Worm (Caenorhabditis elegans) whole organism, dauer: Measurements from ENCODE around the gene cest-12.

ENCODE experiments used
- unc-62 ChIP-seq: sonication (generic microtip); optimal IDR thresholded peaks from 2 replicates; lab custom pipeline; 2017; ENCODE audit warnings: missing biosample characterization, missing genetic modification reagents, missing genetic modification characterization

cest-12 gene

DNA sequence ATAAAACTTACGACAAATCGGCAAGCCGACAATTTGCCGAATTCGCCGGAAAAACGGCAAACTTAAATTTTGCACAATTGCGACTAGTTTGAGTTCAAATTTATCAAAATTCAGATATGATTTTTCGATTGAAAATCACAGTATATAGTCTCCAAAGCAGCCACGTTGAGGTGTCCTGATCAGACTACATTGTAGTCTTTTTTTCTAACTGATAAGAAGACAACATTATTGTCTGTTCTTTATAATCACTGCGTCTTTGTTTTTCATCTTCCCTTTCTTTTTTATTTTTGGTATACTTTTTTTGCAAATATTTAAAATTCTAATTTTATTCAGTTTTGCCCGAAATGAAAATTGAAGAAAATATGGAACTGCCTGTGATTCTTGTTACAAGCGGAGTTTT is at the start of gene cest-12, which contains the start of gene lonp-2:
TSS of gene cest-12 (minus strand) at position 101 of the 400 bp plus-strand sequence.
TSS of gene lonp-2 (plus strand) at position 334 of the 400 bp plus-strand sequence.
- no peak for TF ChIP-seq unc-62 (GFP tag; lab: Kevin White, UChicago)

DNA sequence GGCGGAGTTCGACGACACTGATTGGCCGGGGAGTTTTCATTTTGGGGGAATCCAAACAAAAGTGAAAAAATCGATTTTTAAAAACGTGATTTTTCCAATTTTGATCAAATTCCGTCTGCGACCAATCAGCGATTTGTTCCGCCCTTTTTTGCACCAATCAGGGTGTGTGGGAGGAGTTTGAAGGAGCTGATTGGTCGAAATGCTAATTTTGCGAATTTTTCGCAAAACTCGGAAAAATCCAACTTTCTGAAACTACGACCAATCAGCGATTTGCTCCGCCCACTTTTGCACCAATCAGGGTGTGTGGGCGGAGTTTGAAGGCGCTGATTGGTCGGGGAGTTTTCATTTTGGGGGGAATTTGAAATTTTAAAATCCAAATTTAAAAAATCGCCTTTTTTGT is 49.2 kb upstream of the cest-12 start:
- TF ChIP-seq unc-62 (GFP tag; lab: Kevin White, UChicago): no peak

DNA sequence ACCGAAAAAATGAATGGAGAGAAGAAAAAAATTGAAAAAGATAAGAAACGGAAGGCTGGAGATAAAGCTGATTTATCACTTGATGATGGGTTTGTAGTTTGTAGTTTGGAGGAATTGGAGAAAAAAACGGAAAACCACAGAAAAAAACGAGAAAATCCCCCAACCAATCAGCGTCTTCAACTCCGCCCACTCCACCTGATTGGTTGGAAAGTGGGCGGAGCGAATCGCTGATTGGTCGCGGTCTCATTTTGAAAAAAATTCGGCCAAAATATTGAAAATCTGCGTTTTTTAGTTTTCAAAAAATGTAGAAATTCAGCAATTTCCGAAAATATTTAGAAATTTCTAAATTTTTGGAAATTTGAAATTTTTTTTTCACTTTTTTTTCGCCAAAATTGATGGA is 48.4 kb upstream of the cest-12 start:
- no peak for TF ChIP-seq unc-62 (GFP tag; lab: Kevin White, UChicago)

DNA sequence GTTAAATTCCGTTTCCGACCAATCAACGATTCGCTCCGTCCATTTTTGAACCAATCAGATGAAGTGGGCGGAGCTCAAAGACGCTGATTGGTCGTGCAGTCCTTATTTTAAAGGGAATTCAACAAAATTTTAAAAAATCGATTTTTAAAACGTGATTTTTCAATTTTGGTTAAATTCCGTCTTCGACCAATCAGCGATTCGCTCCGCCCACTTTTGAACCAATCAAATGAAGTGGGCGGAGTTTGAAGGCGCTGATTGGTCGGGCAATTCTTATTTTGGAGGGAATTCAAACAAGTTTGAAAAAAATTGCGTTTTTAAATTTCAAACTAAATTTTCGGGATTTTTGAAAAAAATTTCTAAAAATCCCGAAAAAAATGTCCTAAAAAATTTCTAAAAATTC is 46.2 kb upstream of the cest-12 start:
- TF ChIP-seq unc-62 (GFP tag; lab: Kevin White, UChicago): no peak

DNA sequence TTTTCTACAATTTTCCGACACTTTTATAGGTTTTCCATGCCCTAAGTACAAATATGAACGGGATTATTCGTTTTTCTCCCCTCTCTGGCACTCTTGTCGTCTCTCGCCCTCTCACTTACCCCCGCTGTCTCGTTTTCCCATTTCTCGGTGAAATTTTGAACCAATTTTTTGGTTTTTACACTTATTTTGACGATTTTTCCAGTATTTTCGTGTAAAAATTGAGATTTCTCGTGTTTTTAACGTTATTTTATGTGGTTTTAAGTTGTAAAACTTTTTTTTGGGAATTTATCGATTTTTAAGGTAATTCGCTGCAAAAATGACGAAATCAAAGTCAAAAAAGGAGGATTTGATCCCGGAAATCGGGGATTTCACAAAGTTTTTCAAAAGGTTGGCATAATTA is 45.3 kb upstream of the cest-12 start, which contains the start of gene Y75B8A.7:
TSS of gene Y75B8A.7 (plus strand) at position 301 of the 400 bp plus-strand sequence.
- no peak for TF ChIP-seq unc-62 (GFP tag; lab: Kevin White, UChicago)

DNA sequence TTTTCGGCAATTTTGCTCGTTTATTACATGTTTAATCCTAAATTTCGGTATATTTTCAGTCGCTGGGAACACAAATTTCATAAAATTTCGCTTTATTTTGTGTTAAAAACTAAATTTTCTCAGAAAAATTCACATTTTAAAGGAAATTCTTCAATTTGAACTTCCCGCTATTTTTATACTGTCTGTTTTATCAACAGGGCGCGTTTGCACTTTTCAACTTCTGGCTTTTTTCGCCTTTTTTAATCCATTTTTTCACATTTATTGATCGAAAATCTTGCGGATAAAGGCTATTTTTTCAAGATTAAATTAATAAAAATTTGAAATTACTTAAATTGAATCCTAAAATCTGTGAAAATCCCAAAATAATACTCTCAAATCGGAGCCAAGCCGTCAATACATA is 44.8 kb upstream of the cest-12 start:
- TF ChIP-seq unc-62 (GFP tag; lab: Kevin White, UChicago): no peak

DNA sequence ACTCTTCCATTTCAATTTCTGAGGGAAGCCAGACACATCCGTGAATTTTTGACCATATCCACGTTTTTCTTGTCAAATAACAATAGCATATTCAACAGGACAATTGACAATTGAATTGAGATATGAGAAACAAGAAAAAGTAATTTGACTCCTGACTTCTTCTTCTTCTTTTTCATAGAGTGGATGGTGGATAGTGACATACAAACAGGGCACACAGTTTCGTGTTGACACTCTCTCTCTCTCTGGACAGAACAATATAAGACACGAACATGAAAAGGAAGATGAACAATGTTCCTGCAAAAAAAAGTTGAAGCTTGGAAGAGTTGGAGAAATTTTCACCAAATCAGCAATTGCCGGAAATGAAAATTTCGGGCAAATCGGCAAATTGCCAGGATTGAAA is 43.8 kb upstream of the cest-12 start:
- no peak for TF ChIP-seq unc-62 (GFP tag; lab: Kevin White, UChicago)

DNA sequence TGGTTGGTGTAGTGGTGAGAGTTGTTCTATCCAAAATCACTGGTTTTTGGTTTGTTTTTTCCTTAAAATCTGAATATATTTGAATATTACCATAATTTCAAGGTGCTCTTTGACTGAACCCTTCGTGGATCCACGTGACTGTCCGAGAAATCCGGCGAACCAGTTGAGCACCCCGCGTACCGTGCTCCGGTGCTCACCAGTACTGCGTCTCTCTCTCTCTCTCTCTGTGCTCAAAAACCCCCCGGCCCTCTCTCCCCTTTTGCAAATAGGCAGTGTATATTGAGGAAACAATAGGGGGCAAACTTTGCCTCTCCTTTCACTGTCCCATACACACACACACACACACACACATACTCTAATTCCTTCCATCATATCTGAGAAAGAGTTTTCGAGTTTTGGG is 42.6 kb upstream of the cest-12 start:
- no peak for TF ChIP-seq unc-62 (GFP tag; lab: Kevin White, UChicago)

DNA sequence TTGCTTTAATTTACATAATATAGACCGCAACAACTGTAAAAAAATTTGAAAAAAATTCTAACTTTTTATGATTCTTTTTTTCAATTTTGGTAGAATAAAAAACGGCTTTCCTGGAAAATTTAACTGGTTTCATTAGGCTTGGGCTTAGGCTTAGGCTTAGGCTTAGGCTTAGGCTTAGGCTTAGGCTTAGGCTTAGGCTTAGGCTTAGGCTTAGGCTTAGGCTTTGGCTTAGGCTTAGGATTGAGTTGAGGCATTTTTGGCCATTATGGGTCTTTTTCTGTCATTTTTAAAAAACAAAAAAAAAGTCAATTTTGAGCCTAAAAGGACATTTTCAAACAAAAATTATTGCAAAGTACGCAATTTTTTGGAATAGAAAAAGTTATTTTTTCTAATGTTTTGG is 36.5 kb upstream of the cest-12 start:
- no peak for TF ChIP-seq unc-62 (GFP tag; lab: Kevin White, UChicago)

DNA sequence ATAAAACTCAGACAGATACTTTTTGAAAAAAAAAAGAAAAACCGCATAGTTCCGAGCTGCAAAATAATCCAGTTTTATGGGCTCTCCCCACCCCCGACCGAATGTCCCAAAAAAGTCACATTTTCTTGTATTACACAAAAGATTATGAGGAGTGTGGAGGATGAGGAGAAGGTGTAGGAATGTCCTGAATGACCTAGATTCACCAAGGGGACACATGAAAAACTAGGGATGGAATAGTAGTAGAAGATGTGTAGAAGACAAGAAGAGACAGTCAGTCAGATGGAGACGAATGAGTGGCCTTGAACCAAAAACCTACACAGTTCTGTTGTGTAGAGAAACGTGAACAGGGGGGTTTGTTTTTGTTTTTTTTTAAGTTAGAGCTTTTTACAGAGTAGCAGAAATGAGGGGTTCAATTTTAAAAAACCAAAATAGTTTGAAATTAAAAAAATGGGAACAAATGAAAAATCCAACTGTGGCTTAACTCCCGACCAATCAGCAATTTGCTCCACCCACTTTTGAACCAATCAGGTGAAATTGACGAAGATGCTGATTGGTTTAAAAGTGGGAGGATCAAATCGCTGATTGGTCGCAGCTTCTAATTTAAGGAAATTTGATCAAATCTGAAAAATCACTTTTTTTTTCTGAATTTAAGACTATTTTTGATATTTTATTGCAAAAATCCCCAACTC is 35.2 kb upstream of the cest-12 start:
- TF ChIP-seq unc-62 (GFP tag; lab: Kevin White, UChicago): no peak

DNA sequence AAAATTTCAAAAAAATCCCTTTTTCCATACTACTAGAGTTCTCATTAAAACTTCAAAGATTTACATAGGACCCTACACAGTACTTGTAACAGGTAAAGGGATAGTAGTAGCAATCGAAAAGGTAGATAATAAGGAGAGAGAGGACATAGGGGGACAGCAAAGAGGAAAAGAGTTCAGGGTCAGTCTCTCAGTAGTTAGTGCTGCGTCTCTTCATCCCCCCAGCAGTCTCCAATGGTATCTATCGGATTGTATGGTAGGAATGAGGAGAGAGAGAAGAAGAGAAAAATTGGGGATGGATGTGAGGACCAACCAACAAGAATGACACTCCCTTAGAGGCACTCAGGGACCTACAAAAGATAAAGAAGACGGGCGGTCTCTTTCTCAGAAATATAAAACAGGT is 32.1 kb upstream of the cest-12 start:
- TF ChIP-seq unc-62 (GFP tag; lab: Kevin White, UChicago): no peak

DNA sequence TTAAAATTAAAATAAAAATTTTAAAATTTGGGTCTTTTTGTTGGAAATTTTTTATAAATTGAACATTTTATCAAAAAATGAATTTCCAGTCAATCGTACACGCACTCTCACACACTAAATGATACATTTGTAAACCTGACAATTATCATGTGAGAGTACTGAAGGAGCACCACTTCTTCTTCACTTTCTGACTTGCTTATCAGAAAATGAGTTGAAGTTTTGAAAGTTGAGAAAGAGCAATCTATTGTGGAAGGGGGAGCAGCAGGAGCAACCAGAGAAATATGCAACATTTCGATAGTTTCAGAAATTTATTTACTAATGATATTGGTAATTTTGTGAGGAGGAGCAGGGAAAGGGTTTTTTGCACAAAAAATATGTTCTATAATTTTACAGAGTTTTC is 30.9 kb upstream of the cest-12 start:
- no peak for TF ChIP-seq unc-62 (GFP tag; lab: Kevin White, UChicago)

DNA sequence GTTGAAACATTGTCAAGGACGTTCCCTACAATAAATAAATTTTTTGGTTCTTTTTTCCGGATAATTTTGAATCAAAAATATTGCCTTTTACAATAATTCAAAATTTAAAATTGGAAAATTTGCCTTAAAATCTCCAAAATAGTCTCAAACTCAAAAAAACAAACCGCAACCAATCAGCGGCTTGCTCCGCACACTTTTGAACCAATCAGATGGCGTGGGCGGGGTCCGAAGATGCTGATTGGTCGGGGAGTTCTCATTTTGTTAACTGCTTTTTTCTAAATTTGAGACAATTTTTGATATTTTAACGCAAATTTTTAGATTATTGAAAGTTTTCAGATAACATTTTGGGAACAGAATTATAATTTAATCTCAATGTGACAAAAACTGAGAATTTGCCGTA is 30.2 kb upstream of the cest-12 start:
- no peak for TF ChIP-seq unc-62 (GFP tag; lab: Kevin White, UChicago)

DNA sequence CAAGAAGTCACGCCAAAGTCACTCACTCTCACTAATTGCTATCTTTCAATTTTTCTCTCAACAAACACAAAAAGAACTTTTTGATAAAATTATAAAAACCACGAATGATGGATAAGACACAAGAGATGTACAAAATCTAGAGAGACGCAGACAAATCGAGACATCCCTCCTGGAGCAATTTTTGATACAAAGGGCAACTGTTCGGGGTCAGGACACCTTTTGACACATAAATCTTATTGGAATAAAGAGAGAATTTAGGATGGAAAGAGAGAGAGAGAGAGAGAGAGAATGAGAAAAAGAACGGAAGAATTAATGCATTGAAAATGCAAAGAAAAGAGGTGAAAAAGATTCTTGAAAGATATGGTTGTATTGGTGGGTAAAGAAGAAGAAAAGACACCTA is 29.8 kb upstream of the cest-12 start:
- no peak for TF ChIP-seq unc-62 (GFP tag; lab: Kevin White, UChicago)

DNA sequence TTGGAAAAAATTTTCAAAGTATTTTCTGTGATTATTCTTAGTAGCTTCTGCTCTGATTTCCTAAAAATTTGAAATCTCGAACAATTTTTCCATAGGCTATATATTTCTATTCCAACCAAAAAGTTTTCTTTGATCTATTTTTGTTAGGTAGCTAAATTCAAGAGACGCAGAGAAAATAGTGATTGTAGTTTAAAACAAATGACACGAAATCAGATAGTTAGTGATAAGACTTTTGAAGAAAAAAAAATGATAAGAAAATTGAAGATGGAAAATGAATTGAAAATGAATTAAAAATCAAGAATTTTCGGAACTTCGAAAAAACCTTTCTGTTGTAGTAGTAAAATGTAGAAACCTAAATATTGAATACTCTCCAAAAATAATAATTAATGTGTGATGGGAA is 28.2 kb upstream of the cest-12 start:
- no peak for TF ChIP-seq unc-62 (GFP tag; lab: Kevin White, UChicago)

DNA sequence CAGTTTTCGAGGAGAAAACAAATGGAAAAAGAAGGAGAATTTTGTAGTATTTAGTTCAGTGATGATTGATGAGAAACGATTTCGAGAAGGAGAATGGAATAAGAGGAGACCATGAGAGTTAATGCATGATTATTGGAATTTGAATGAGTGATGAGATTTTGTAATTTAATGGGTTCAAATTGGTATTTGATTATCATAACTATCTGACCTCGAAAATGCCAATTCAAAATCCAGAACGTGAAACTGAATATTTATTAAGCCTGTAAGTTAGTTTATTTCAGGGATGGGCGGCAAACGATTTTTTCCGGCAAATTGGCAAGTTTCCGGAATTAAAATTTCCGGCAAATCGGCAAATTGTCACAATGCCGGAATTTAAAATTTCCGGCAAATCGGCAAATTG is 25.8 kb upstream of the cest-12 start:
- no peak for TF ChIP-seq unc-62 (GFP tag; lab: Kevin White, UChicago)

DNA sequence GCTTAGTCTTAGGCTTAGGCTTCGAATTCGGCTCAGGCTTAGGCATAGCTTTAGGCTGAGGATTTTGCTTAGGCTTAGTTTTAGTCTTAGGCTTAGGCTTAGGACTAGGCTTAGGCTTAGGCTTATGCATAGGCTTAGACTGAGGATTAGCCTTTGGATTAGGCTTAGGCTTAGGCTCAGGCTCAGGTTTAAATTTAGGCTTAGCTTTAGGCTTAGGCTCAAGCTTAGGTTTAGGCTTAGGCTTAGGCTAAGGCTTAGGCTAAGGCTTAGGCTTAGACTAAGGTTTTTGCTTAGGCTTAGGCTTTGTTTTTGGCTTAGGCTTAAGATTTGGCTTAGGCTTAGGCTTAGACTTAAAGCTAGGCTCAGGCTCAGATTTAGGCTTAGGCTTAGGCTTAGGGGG is 24.4 kb upstream of the cest-12 start:
- no peak for TF ChIP-seq unc-62 (GFP tag; lab: Kevin White, UChicago)
